Worm (Caenorhabditis elegans) whole organism, early embryonic: Measurements from ENCODE around the gene B0035.22.

Experiments used
- ama-1 ChIP-seq: fragments of 150-350 bp; optimal IDR thresholded peaks from 2 replicates; lab custom pipeline; 2014
- flt-1 ChIP-seq: fragments of 200-800 bp; sonication (Bioruptor generic); IDR thresholded peaks from 2 replicates; pipeline ENCODE4 v1.3.6; 2022; ENCODE audit warnings: missing genetic modification characterization, missing compliant biosample characterization
- hmbx-1 ChIP-seq: sonication (generic microtip); optimal IDR thresholded peaks from 2 replicates; lab custom pipeline; 2016; ENCODE audit warnings: mild to moderate bottlenecking, missing genetic modification characterization, missing compliant biosample characterization
- hmg-4 ChIP-seq: fragments of 200-800 bp; sonication (Bioruptor generic); optimal IDR thresholded peaks from 2 replicates; lab custom pipeline; 2018; ENCODE audit warnings: mild to moderate bottlenecking, missing genetic modification characterization, missing compliant biosample characterization
- scrt-1 ChIP-seq: fragments of 200-800 bp; sonication (Bioruptor generic); IDR thresholded peaks from 2 replicates; pipeline ENCODE4 v1.3.6; 2022; ENCODE audit warnings: missing genetic modification characterization, missing compliant biosample characterization
- sea-1 ChIP-seq: fragments of 200-800 bp; sonication (Bioruptor generic); conservative IDR thresholded peaks from 2 replicates; pipeline ENCODE4 v1.3.6; 2022; ENCODE audit warnings: missing genetic modification characterization, missing compliant biosample characterization
- tbx-11 ChIP-seq: fragments of 200-800 bp; sonication (Bioruptor generic); IDR thresholded peaks from 2 replicates; pipeline ENCODE4 v1.3.6; 2022; ENCODE audit warnings: missing genetic modification characterization, missing compliant biosample characterization
- tra-4 ChIP-seq: sonication (generic microtip); optimal IDR thresholded peaks from 2 replicates; lab custom pipeline; 2017; ENCODE audit warnings: missing genetic modification characterization, missing compliant biosample characterization

DNA sequence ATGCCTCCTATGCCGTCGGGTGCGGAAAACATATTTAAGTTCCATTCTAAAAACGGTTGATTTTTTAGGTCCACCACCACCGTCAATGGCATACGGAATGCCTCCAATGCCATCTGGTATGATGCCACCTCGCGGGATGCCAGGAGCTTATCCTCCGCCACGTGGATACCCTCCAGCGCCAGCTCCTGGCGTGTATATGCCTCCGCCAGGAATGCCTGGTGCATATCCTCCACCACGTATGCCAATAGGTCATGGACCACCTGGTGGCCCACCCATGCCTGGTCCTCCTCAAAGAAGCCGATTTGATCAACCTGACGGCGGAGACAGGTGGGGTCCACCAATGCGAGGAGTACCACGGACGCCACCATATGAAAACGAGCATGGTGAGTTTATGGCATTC is 3.5 kb upstream of the B0035.22 start:
- no peak for TF ChIP-seq ama-1 (lab: Kevin White, UChicago)
- TF ChIP-seq tbx-11 (GFP tag; lab: Robert Waterston, UW) = no peak
- TF ChIP-seq hmg-4 (GFP tag; lab: Kevin White, UChicago) = no peak
- no peak for TF ChIP-seq tra-4 (tag; lab: Kevin White, UChicago)
- no peak for TF ChIP-seq flt-1 (GFP tag; lab: Robert Waterston, UW)
- no peak for TF ChIP-seq sea-1
- TF ChIP-seq scrt-1 (GFP tag; lab: Robert Waterston, UW) = no peak
- no peak for TF ChIP-seq hmbx-1 (tag; lab: Kevin White, UChicago)
